Worm (Caenorhabditis elegans) whole organism, L4 larva: ENCODE results near the gene F43C1.5.

Source experiments
- R02D3.7 ChIP-seq: fragments of 150-350 bp; sonication (generic microtip); optimal IDR thresholded peaks from 3 replicates; lab custom pipeline; 2014; ENCODE audit warnings: missing biosample characterization, missing genetic modification characterization
- Y48G9A.11 ChIP-seq: fragments of 200-800 bp; sonication (Bioruptor generic); IDR thresholded peaks from 2 replicates; pipeline ENCODE4 v1.3.6; 2022; ENCODE audit warnings: missing genetic modification reagents, missing genetic modification characterization, missing compliant biosample characterization
- ZK337.2 ChIP-seq: fragments of 200-800 bp; sonication (Bioruptor generic); IDR thresholded peaks from 2 replicates; pipeline ENCODE4 v1.3.6; 2022; ENCODE audit warnings: missing genetic modification reagents, missing genetic modification characterization, missing compliant biosample characterization
- aha-1 ChIP-seq: fragments of 150-350 bp; peaks from one replicate; lab custom pipeline; 2014; ENCODE audit warnings: missing biosample characterization, missing genetic modification characterization
- arid-1 ChIP-seq: fragments of 200-800 bp; sonication (Bioruptor generic); conservative IDR thresholded peaks from 2 replicates; pipeline ENCODE4 v1.3.6; 2022; ENCODE audit warnings: missing genetic modification reagents, missing genetic modification characterization, missing compliant biosample characterization
- ceh-44 ChIP-seq: fragments of 200-800 bp; sonication (Bioruptor generic); IDR thresholded peaks from 2 replicates; pipeline ENCODE4 v1.3.6; 2022; ENCODE audit warnings: missing genetic modification reagents, missing genetic modification characterization, missing compliant biosample characterization
- daf-16 ChIP-seq, 3 experiments: sonication (generic microtip); optimal IDR thresholded peaks; 2 replicates each; lab custom pipeline; 2016 to 2017; ENCODE audit warnings: missing genetic modification characterization in 3 of 3, missing genetic modification reagents in 3 of 3, mild to moderate bottlenecking in 2 of 3, missing compliant biosample characterization in 2 of 3, missing biosample characterization in 1 of 3, moderate library complexity in 1 of 3
- egl-27 ChIP-seq: sonication (generic microtip); optimal IDR thresholded peaks from 3 replicates; lab custom pipeline; 2017; ENCODE audit warnings: missing biosample characterization, missing genetic modification reagents, missing genetic modification characterization
- egl-43 ChIP-seq: fragments of 200-800 bp; sonication (Bioruptor generic); IDR thresholded peaks from 2 replicates; pipeline ENCODE4 v1.3.6; 2022; ENCODE audit warnings: missing genetic modification reagents, missing genetic modification characterization, missing compliant biosample characterization
- hif-1 ChIP-seq, 2 experiments: sonication (generic microtip); optimal IDR thresholded peaks; 2 replicates each; lab custom pipeline; 2016 to 2017; ENCODE audit warnings: missing compliant biosample characterization in 2 of 2, missing genetic modification characterization in 2 of 2, missing genetic modification reagents in 2 of 2, missing genotype in 2 of 2, mild to moderate bottlenecking in 1 of 2
- hlh-11 ChIP-seq: fragments of 200-800 bp; sonication (Bioruptor generic); optimal IDR thresholded peaks from 2 replicates; lab custom pipeline; 2018; ENCODE audit warnings: mild to moderate bottlenecking, missing genetic modification characterization, missing compliant biosample characterization
- jun-1 ChIP-seq: fragments of 150-350 bp; optimal IDR thresholded peaks from 2 replicates; lab custom pipeline; 2014; ENCODE audit warnings: missing biosample characterization, missing genetic modification reagents, missing genetic modification characterization
- lim-7 ChIP-seq: fragments of 200-800 bp; sonication (Bioruptor generic); IDR thresholded peaks from 2 replicates; pipeline ENCODE4 v1.3.6; 2022; ENCODE audit warnings: missing genetic modification characterization, missing compliant biosample characterization
- lin-13 ChIP-seq: fragments of 150-350 bp; optimal IDR thresholded peaks from 2 replicates; lab custom pipeline; 2014; ENCODE audit warnings: missing biosample characterization, missing genetic modification reagents, missing genetic modification characterization
- lin-15B ChIP-seq: fragments of 150-350 bp; sonication (generic microtip); optimal IDR thresholded peaks from 3 replicates; lab custom pipeline; 2014; ENCODE audit warnings: missing biosample characterization, missing genetic modification characterization
- lin-29 ChIP-seq: fragments of 200-800 bp; sonication (Bioruptor generic); IDR thresholded peaks from 2 replicates; pipeline ENCODE4 v1.3.6; 2022; ENCODE audit warnings: missing genetic modification reagents, missing genetic modification characterization, missing compliant biosample characterization
- lir-3 ChIP-seq: sonication (generic microtip); optimal IDR thresholded peaks from 2 replicates; lab custom pipeline; 2016; ENCODE audit warnings: mild to moderate bottlenecking, missing genetic modification characterization, missing compliant biosample characterization
- lsy-2 ChIP-seq, 2 experiments: fragments of 150-350 bp in 1 of 2; sonication (generic microtip) in 1 of 2; optimal IDR thresholded peaks; 2 replicates each; lab custom pipeline; 2014 to 2017; ENCODE audit warnings: missing biosample characterization in 2 of 2, missing genetic modification characterization in 2 of 2
- mdt-29 ChIP-seq: fragments of 200-800 bp; sonication (Bioruptor generic); IDR thresholded peaks from 2 replicates; pipeline ENCODE4 v1.3.6; 2022; ENCODE audit warnings: missing genetic modification reagents, missing genetic modification characterization, missing compliant biosample characterization
- mes-2 ChIP-seq: sonication (generic microtip); optimal IDR thresholded peaks from 2 replicates; lab custom pipeline; 2016; ENCODE audit warnings: missing genotype, mild to moderate bottlenecking, missing genetic modification characterization, missing compliant biosample characterization; ENCODE audit not compliant: poor library complexity, severe bottlenecking
- mxl-2 ChIP-seq: fragments of 200-800 bp; sonication (Bioruptor generic); conservative IDR thresholded peaks from 2 replicates; pipeline ENCODE4 v1.3.6; 2022; ENCODE audit warnings: missing genetic modification reagents, missing genetic modification characterization, missing compliant biosample characterization
- nhr-25 ChIP-seq: sonication (generic microtip); optimal IDR thresholded peaks from 2 replicates; lab custom pipeline; 2017; ENCODE audit warnings: missing genetic modification characterization, mild to moderate bottlenecking, missing compliant biosample characterization, antibody characterized with exemption, moderate library complexity, borderline replicate concordance; ENCODE audit not compliant: insufficient read depth
- nhr-28 ChIP-seq: fragments of 150-350 bp; optimal IDR thresholded peaks from 2 replicates; lab custom pipeline; 2014; ENCODE audit warnings: missing biosample characterization, missing genetic modification characterization
- nhr-6 ChIP-seq: fragments of 150-350 bp; optimal IDR thresholded peaks from 2 replicates; lab custom pipeline; 2014; ENCODE audit warnings: missing biosample characterization, missing genetic modification characterization
- nhr-77 ChIP-seq: fragments of 150-350 bp; optimal IDR thresholded peaks from 2 replicates; lab custom pipeline; 2014; ENCODE audit warnings: missing biosample characterization, missing genetic modification characterization
- set-16 ChIP-seq: fragments of 200-800 bp; sonication (Bioruptor generic); IDR thresholded peaks from 2 replicates; pipeline ENCODE4 v1.3.6; 2022; ENCODE audit warnings: missing genetic modification reagents, missing genetic modification characterization, missing compliant biosample characterization
- skn-1 ChIP-seq: fragments of 150-350 bp; optimal IDR thresholded peaks from 2 replicates; lab custom pipeline; 2014; ENCODE audit warnings: missing biosample characterization, missing genetic modification characterization
- spr-3 ChIP-seq: fragments of 200-800 bp; sonication (Bioruptor generic); optimal IDR thresholded peaks from 2 replicates; lab custom pipeline; 2018; ENCODE audit warnings: mild to moderate bottlenecking, missing genetic modification characterization, missing compliant biosample characterization
- tra-1 ChIP-seq: fragments of 200-800 bp; sonication (Bioruptor generic); IDR thresholded peaks from 2 replicates; pipeline ENCODE4 v1.3.6; 2022; ENCODE audit warnings: missing genetic modification reagents, missing genetic modification characterization, missing compliant biosample characterization
- unc-39 ChIP-seq: sonication (generic microtip); optimal IDR thresholded peaks from 2 replicates; lab custom pipeline; 2017; ENCODE audit warnings: missing biosample characterization, missing genetic modification characterization
- zfp-2 ChIP-seq: sonication (generic microtip); optimal IDR thresholded peaks from 2 replicates; lab custom pipeline; 2016; ENCODE audit warnings: mild to moderate bottlenecking, missing genetic modification characterization, missing compliant biosample characterization
- zfp-3 ChIP-seq: fragments of 200-800 bp; sonication (Bioruptor generic); conservative IDR thresholded peaks from 2 replicates; pipeline ENCODE4 v1.3.6; 2022; ENCODE audit warnings: missing genetic modification reagents, missing genetic modification characterization, missing compliant biosample characterization
- zip-2 ChIP-seq: fragments of 150-350 bp; optimal IDR thresholded peaks from 2 replicates; lab custom pipeline; 2014; ENCODE audit warnings: missing biosample characterization, missing genetic modification characterization

F43C1.5 gene

ce11 chrIII:4242225-4242862 lies 13.4 kb downstream of the F43C1.5 start, which contains the start of gene F43C1.7:
Gene F43C1.7, minus strand, starts transcription at chrIII:4242575.
- no peak for TF ChIP-seq hlh-11 (tag; lab: Kevin White, UChicago)
- peak; percentile 15 for TF ChIP-seq unc-39 (tag; lab: Kevin White, UChicago)
- no peak for TF ChIP-seq spr-3
- peak; percentile 90 for TF ChIP-seq zip-2 (tag; lab: Kevin White, UChicago)
- TF ChIP-seq lim-7 (GFP tag; lab: Robert Waterston, UW), result no peak

ce11 chrIII:4243461-4243860 lies 14.5 kb downstream of the F43C1.5 start, which contains the start of gene mrpl-21:
Gene mrpl-21, minus strand, starts transcription at chrIII:4243561.
- TF ChIP-seq mdt-29 (GFP tag; lab: Robert Waterston, UW) (no peak), ceh-44 (GFP tag; lab: Robert Waterston, UW) (no peak), lir-3 (tag; lab: Kevin White, UChicago) (no peak), lin-29 (GFP tag; lab: Robert Waterston, UW) (no peak), mes-2 (tag; lab: Kevin White, UChicago) (no peak), hif-1 (tag; optimal IDR thresholded peaks at IDR 0.05; lab: Kevin White, UChicago) (no peak), daf-16 (GFP tag; optimal IDR thresholded peaks at IDR 0.05; lab: Kevin White, UChicago) (no peak), daf-16 (tag; optimal IDR thresholded peaks at IDR 0.05; lab: Kevin White, UChicago) (no peak), lsy-2 (tag; optimal IDR thresholded peaks at IDR 0.05; lab: Kevin White, UChicago) (no peak)

DNA sequence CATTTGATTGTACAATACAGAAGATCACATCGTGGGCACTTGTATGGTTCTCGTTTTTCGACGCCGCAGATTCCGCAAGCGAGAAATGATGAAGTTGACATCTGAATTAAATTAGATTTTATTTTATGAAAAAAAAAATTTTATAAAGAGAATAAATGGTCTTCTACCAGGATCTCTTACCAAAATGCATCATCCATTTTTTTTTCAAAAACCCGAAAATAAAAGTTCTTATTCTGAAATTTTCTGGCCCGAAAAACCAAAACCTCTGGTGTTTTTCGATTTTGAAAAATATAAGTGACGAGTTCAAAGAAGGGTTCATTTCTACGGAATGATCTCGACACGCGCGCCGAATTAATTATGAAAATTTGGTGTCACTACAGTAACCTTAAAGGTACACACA lies 15.3 kb downstream of the F43C1.5 start, which contains the start of gene zhit-2:
Gene zhit-2, minus strand, starts transcription at position 101 of the 400 bp plus-strand sequence.
- no peak for TF ChIP-seq nhr-28 (tag; lab: Kevin White, UChicago)
- no peak for TF ChIP-seq nhr-25
- TF ChIP-seq lim-7 (GFP tag; lab: Robert Waterston, UW), result no peak
- TF ChIP-seq skn-1 (tag; lab: Kevin White, UChicago), result no peak
- no peak for TF ChIP-seq lin-15B (tag; lab: Kevin White, UChicago)
- no peak for TF ChIP-seq hlh-11 (tag; lab: Kevin White, UChicago)

DNA sequence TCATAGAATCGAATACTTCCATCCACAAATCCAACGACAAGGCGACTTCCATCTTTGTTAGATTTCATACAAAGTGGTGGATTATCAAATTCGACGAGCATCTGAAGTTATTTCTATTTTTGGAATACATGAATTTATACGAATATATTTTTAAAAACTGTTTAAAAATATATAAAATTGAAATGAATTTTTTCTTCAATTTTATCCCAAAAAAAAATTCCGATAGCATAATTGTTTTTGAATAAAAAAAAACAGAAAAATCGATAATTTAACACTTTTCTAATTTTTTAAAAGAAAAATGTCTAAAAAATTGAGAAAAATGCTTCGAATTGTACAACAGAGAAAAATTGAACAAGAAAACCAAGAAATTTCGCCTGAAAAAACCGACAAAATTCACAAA lies 18.6 kb downstream of the F43C1.5 start, which contains the start of gene Y44F5A.1:
Gene Y44F5A.1, minus strand, starts transcription at position 101 of the 400 bp plus-strand sequence.
- TF ChIP-seq hlh-11 (tag; lab: Kevin White, UChicago), result no peak
- no peak for TF ChIP-seq egl-27
- no peak for TF ChIP-seq lin-29 (GFP tag; lab: Robert Waterston, UW)
- no peak for TF ChIP-seq mxl-2 (GFP tag; lab: Robert Waterston, UW)
- no peak for TF ChIP-seq zfp-3 (GFP tag; lab: Robert Waterston, UW)
- no peak for TF ChIP-seq zfp-2 (tag; lab: Kevin White, UChicago)
- no peak for TF ChIP-seq nhr-77 (tag; lab: Kevin White, UChicago)
- TF ChIP-seq R02D3.7 (tag; lab: Kevin White, UChicago), result no peak
- no peak for TF ChIP-seq Y48G9A.11 (GFP tag; lab: Robert Waterston, UW)
- no peak for TF ChIP-seq egl-43 (GFP tag; lab: Robert Waterston, UW)
- TF ChIP-seq nhr-6 (tag; lab: Kevin White, UChicago), result no peak
- no peak for TF ChIP-seq set-16
- no peak for TF ChIP-seq lin-13 (GFP tag; lab: Kevin White, UChicago)
- no peak for TF ChIP-seq jun-1 (tag; lab: Kevin White, UChicago)
- no peak for TF ChIP-seq arid-1 (GFP tag; lab: Robert Waterston, UW)

ce11 chrIII:4257896-4258295 lies 29.0 kb downstream of the F43C1.5 start:
- TF ChIP-seq ZK337.2 (GFP tag; lab: Robert Waterston, UW), result no peak
- TF ChIP-seq tra-1 (GFP tag; lab: Robert Waterston, UW), result no peak
- peak; percentile 95 for TF ChIP-seq aha-1 (tag; lab: Kevin White, UChicago)
- TF ChIP-seq, all 104 proteins: peak for 1
